Fruit fly (Drosophila melanogaster): Measurements from ENCODE around the gene CG43220.
A peak's percentile ranks its signal among the peaks of the same experiment; 100 is the strongest.

The CG43220 gene

DNA sequence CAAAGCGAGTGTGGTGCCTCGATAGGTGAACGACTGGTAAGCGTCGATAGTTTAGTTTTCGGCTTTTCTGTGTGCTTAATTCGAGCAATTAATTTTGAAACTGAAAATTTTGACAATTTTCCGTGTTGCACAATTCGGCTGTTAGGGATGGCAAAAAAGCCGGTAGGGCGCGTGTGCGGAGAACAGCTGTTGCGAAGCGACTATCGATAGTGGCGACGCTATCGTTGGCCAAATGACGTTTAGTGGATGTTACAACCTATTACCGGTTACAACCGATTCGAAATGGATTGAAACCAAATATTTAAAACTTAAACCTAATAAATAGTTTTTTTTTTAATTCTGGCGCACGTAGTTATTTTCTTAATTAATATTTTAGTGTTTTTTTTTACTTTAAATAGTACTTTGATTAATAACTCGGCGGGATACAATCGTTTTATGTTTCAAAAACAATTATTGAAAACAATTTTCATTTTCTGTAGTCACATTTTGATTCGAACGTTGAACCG, 14.6 kb downstream of the CG43220 start, which contains the start of the genes mEFTs and Dhc36C (continued):
- no peak for TF ChIP-seq fd96Cb (tag; optimal IDR thresholded peaks at IDR 0.05)
- no peak for TF ChIP-seq CG11696 (GFP tag; IDR thresholded peaks at IDR 0.05)
- TF ChIP-seq zf30C (GFP tag; optimal IDR thresholded peaks at IDR 0.05): no peak
- no peak for TF ChIP-seq ara (GFP tag; IDR thresholded peaks at IDR 0.05)
- peak; percentile 43 for TF ChIP-seq gfzf (GFP tag; optimal IDR thresholded peaks at IDR 0.05)
- TF ChIP-seq corto (GFP tag; optimal IDR thresholded peaks at IDR 0.05): no peak
- TF ChIP-seq B-H1 (GFP tag; IDR thresholded peaks at IDR 0.05): no peak
- peak; percentile 28 for TF ChIP-seq CG11504 (tag; optimal IDR thresholded peaks at IDR 0.05)
- no peak for TF ChIP-seq yki (optimal IDR thresholded peaks at IDR 0.05)
- TF ChIP-seq CG11695 (GFP tag; IDR thresholded peaks at IDR 0.05): no peak
- TF ChIP-seq twi (tag; optimal IDR thresholded peaks at IDR 0.05): no peak
- no peak for TF ChIP-seq Hr39 (optimal IDR thresholded peaks at IDR 0.05)
- no peak for TF ChIP-seq aop (GFP tag; IDR thresholded peaks at IDR 0.05)
- TF ChIP-seq Dll (GFP tag; IDR thresholded peaks at IDR 0.05; ENCODE audit: partially characterized antibody): peak; percentile 87
- TF ChIP-seq CG11560 (tag; IDR thresholded peaks at IDR 0.05): no peak; the same call in 2 of the 3 replicates
- TF ChIP-seq Ets97D (GFP tag; optimal IDR thresholded peaks at IDR 0.05): peak; percentile 66
- TF ChIP-seq Nf-YB (GFP tag; optimal IDR thresholded peaks at IDR 0.05): no peak
- TF ChIP-seq CG3847 (GFP tag; IDR thresholded peaks at IDR 0.05): no peak
- TF ChIP-seq E2f1 (GFP tag; IDR thresholded peaks at IDR 0.05): no peak
- TF ChIP-seq Rfx (GFP tag; IDR thresholded peaks at IDR 0.05): peak; percentile 51
- TF ChIP-seq gcm2 (GFP tag; optimal IDR thresholded peaks at IDR 0.05): no peak
- TF ChIP-seq CG12155 (GFP tag; optimal IDR thresholded peaks at IDR 0.05): no peak
- no peak for TF ChIP-seq CG17568 (GFP tag; optimal IDR thresholded peaks at IDR 0.05)
- TF ChIP-seq dimm (GFP tag; IDR thresholded peaks at IDR 0.05): no peak
- TF ChIP-seq Blimp-1 (GFP tag; optimal IDR thresholded peaks at IDR 0.05): no peak
- no peak for TF ChIP-seq CG15269 (tag; optimal IDR thresholded peaks at IDR 0.05)
- TF ChIP-seq CG6791 (GFP tag; IDR thresholded peaks at IDR 0.05; ENCODE audit: partially characterized antibody): peak; percentile 90
- TF ChIP-seq CG31388 (GFP tag; optimal IDR thresholded peaks at IDR 0.05): no peak
- no peak for TF ChIP-seq BtbVII (GFP tag; optimal IDR thresholded peaks at IDR 0.05)
- no peak for TF ChIP-seq Doc2 (GFP tag; IDR thresholded peaks at IDR 0.05)
- TF ChIP-seq HLH4C (GFP tag; IDR thresholded peaks at IDR 0.05; ENCODE audit: partially characterized antibody): peak; percentile 70
- no peak for TF ChIP-seq CG7786 (GFP tag; optimal IDR thresholded peaks at IDR 0.05)
- TF ChIP-seq ems (GFP tag; optimal IDR thresholded peaks at IDR 0.05): no peak
- TF ChIP-seq CG14965 (GFP tag; optimal IDR thresholded peaks at IDR 0.05; ENCODE audit: borderline replicate concordance): no peak
- TF ChIP-seq Sox102F (GFP tag; optimal IDR thresholded peaks at IDR 0.05): no peak
- no peak for TF ChIP-seq en (GFP tag; optimal IDR thresholded peaks at IDR 0.05)
- TF ChIP-seq klu (GFP tag; IDR thresholded peaks at IDR 0.05): no peak
- TF ChIP-seq CG17328 (GFP tag; IDR thresholded peaks at IDR 0.05): no peak
- no peak for TF ChIP-seq jumu (GFP tag; optimal IDR thresholded peaks at IDR 0.05)
- no peak for TF ChIP-seq Lpt (GFP tag; optimal IDR thresholded peaks at IDR 0.05)
- peak; percentile 66 for TF ChIP-seq MESR4 (GFP tag; optimal IDR thresholded peaks at IDR 0.05)
- no peak for TF ChIP-seq CG15696 (tag; optimal IDR thresholded peaks at IDR 0.05)
- no peak for TF ChIP-seq sim (GFP tag; IDR thresholded peaks at IDR 0.05)
- no peak for TF ChIP-seq CG2875 (GFP tag; optimal IDR thresholded peaks at IDR 0.05)
- no peak for TF ChIP-seq Taf1 (GFP tag; IDR thresholded peaks at IDR 0.05)
- TF ChIP-seq CG7928 (GFP tag; optimal IDR thresholded peaks at IDR 0.05): no peak
- peak; percentile 76; the same call in 1 of the 3 replicates for TF ChIP-seq CG34422 (GFP tag; IDR thresholded peaks at IDR 0.05)
- no peak for TF ChIP-seq CG14050 (GFP tag; IDR thresholded peaks at IDR 0.05)
- no peak for TF ChIP-seq CG8388 (GFP tag; optimal IDR thresholded peaks at IDR 0.05)
- no peak for TF ChIP-seq PHDP (tag; optimal IDR thresholded peaks at IDR 0.05)
- no peak for TF ChIP-seq CG1024 (GFP tag; IDR thresholded peaks at IDR 0.05)
- no peak for TF ChIP-seq CG11723 (GFP tag; optimal IDR thresholded peaks at IDR 0.05)
